Fruit fly (Drosophila melanogaster): Measurements from ENCODE around the gene ERR.
A peak's percentile ranks its signal among the peaks of the same experiment; 100 is the strongest.

ERR gene

dm6 chr3L:8185263-8186227 lies 926 bp downstream of the ERR start:
- TF ChIP-seq CTCF (GFP tag; optimal IDR thresholded peaks at IDR 0.05) = no peak
- peak; percentile 93 for TF ChIP-seq mirr (GFP tag; optimal IDR thresholded peaks at IDR 0.05)
- TF ChIP-seq CG8089 (GFP tag; optimal IDR thresholded peaks at IDR 0.05) = peak; percentile 35
- TF ChIP-seq Myb (GFP tag; optimal IDR thresholded peaks at IDR 0.05) = peak; percentile 25
- TF ChIP-seq seq (GFP tag; IDR thresholded peaks at IDR 0.05) = peak; percentile 47
- TF ChIP-seq CG10959 (GFP tag; IDR thresholded peaks at IDR 0.05) = no peak
- 0 out of 3 replicates have a peak, but pooled peaks have one; percentile 60 for TF ChIP-seq CG11456 (GFP tag; IDR thresholded peaks at IDR 0.05)
- no peak for TF ChIP-seq cas (GFP tag; IDR thresholded peaks at IDR 0.05)
- TF ChIP-seq row (GFP tag; IDR thresholded peaks at IDR 0.05) = peak; percentile 97
- TF ChIP-seq twi (tag; optimal IDR thresholded peaks at IDR 0.05) = no peak
- 0 out of 2 replicates have a peak, but pooled peaks have one; percentile 44 for TF ChIP-seq CG5953 (GFP tag; IDR thresholded peaks at IDR 0.05)
- TF ChIP-seq dmrt11E (tag; optimal IDR thresholded peaks at IDR 0.05) = no peak
- TF ChIP-seq CG34422 (GFP tag; IDR thresholded peaks at IDR 0.05) = peak; percentile 54; the same call in 2 of the 3 replicates
- peak; percentile 55 for TF ChIP-seq pho (GFP tag; optimal IDR thresholded peaks at IDR 0.05)
- TF ChIP-seq tll (GFP tag; optimal IDR thresholded peaks at IDR 0.05) = no peak
- TF ChIP-seq Ptx1 (GFP tag; IDR thresholded peaks at IDR 0.05) = peak; percentile 74
- peak; percentile 65 for TF ChIP-seq Side (GFP tag; optimal IDR thresholded peaks at IDR 0.05)
- no peak for TF ChIP-seq CG10462 (GFP tag; optimal IDR thresholded peaks at IDR 0.05)
- TF ChIP-seq CG14860 (GFP tag; IDR thresholded peaks at IDR 0.05; ENCODE audit: partially characterized antibody) = no peak
- TF ChIP-seq usp (GFP tag; optimal IDR thresholded peaks at IDR 0.05) = no peak
- TF ChIP-seq CG3838 (GFP tag; optimal IDR thresholded peaks at IDR 0.05) = no peak
- peak; percentile 21 for TF ChIP-seq disco-r (GFP tag; optimal IDR thresholded peaks at IDR 0.05)
- TF ChIP-seq so (GFP tag; IDR thresholded peaks at IDR 0.05) = no peak
- no peak for TF ChIP-seq CG15696 (tag; optimal IDR thresholded peaks at IDR 0.05)
- peak; percentile 21 for TF ChIP-seq CG6254 (GFP tag; optimal IDR thresholded peaks at IDR 0.05)
- peak; percentile 38 for TF ChIP-seq Fer3 (tag; optimal IDR thresholded peaks at IDR 0.05)
- TF ChIP-seq ind (GFP tag; optimal IDR thresholded peaks at IDR 0.05) = peak; percentile 51
- TF ChIP-seq CG6791 (GFP tag; IDR thresholded peaks at IDR 0.05; ENCODE audit: partially characterized antibody) = no peak
- no peak for TF ChIP-seq CG2116 (GFP tag; optimal IDR thresholded peaks at IDR 0.05)
- peak; percentile 46 for TF ChIP-seq CG11398 (GFP tag; optimal IDR thresholded peaks at IDR 0.05)
- no peak for TF ChIP-seq CG4707 (GFP tag; optimal IDR thresholded peaks at IDR 0.05)
- no peak for TF ChIP-seq CG33557 (GFP tag; optimal IDR thresholded peaks at IDR 0.05)
- TF ChIP-seq GATAe (GFP tag; conservative IDR thresholded peaks at IDR 0.05) = peak; percentile 71; the same call in 1 of the 2 replicates
- no peak for TF ChIP-seq nau (GFP tag; optimal IDR thresholded peaks at IDR 0.05)
- no peak for TF ChIP-seq CG8290 (GFP tag; optimal IDR thresholded peaks at IDR 0.05)
- peak in 1 of 2 experiments; percentile 61 for TF ChIP-seq CG8290 (tag; optimal IDR thresholded peaks at IDR 0.05)
- peak; percentile 43 for TF ChIP-seq CG17359 (tag; optimal IDR thresholded peaks at IDR 0.05)
- no peak for TF ChIP-seq br (optimal IDR thresholded peaks at IDR 0.05)
- no peak for TF ChIP-seq CG11085 (GFP tag; IDR thresholded peaks at IDR 0.05)
- peak; percentile 57 for TF ChIP-seq CG9609 (GFP tag; optimal IDR thresholded peaks at IDR 0.05)
- TF ChIP-seq CG10321 (GFP tag; IDR thresholded peaks at IDR 0.05) = no peak
- no peak for TF ChIP-seq sr (GFP tag; IDR thresholded peaks at IDR 0.05)
- TF ChIP-seq fu2 (GFP tag; optimal IDR thresholded peaks at IDR 0.05) = peak; percentile 51
- TF ChIP-seq Trl (optimal IDR thresholded peaks at IDR 0.05) = no peak
- TF ChIP-seq Trl (GFP tag; optimal IDR thresholded peaks at IDR 0.05) = no peak
- peak; percentile 53; the same call in 1 of the 3 replicates for TF ChIP-seq CG7357 (GFP tag; IDR thresholded peaks at IDR 0.05)
- TF ChIP-seq pan (optimal IDR thresholded peaks at IDR 0.05) = no peak
- peak in 1 of 2 experiments; percentile 46 for TF ChIP-seq pan (GFP tag; optimal IDR thresholded peaks at IDR 0.05 in 1 of 2, IDR thresholded peaks at IDR 0.05 in 1 of 2)
- no peak for TF ChIP-seq amos (GFP tag; IDR thresholded peaks at IDR 0.05; ENCODE audit: partially characterized antibody)
- peak; percentile 5 for TF ChIP-seq Ets97D (GFP tag; optimal IDR thresholded peaks at IDR 0.05)
- TF ChIP-seq Hsf (GFP tag; optimal IDR thresholded peaks at IDR 0.05) = peak; percentile 57

Data from whole organism, embryonic.